Worm (Caenorhabditis elegans): ENCODE measurements around the gene srlf-29.
"Not testable (repeated sequence)": the region's sequence is repeated elsewhere in the genome, so short reads cannot be mapped to it uniquely, and the experiment has no call there.

srlf-29 gene

DNA sequence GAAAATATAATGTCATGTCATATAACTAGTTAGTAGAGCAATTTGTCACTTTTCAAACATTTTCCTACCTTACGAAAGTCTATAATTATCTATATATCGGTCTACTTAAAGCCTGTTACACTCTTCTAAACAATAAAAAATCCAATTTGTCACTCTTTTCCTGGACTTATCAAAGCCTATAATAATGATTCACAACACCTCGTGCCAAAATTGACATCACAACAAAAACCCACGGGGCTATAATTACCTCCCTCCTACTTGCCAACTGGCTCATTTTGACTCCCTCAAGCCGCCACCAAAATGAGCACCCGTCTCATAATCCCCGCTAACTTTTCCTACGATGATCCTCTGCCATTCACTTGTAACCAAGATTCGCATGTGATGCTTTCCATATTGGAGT lies 29.7 kb upstream of the srlf-29 start, which contains the start of gene srg-20:
Gene srg-20, plus strand, starts transcription at position 301 of the 400 bp plus-strand sequence.
- TF ChIP-seq mdt-29 (GFP tag; IDR thresholded peaks at IDR 0.05); zfp-3 (GFP tag; conservative IDR thresholded peaks at IDR 0.05); lir-3 (tag; optimal IDR thresholded peaks at IDR 0.05): not testable (repeated sequence)

DNA sequence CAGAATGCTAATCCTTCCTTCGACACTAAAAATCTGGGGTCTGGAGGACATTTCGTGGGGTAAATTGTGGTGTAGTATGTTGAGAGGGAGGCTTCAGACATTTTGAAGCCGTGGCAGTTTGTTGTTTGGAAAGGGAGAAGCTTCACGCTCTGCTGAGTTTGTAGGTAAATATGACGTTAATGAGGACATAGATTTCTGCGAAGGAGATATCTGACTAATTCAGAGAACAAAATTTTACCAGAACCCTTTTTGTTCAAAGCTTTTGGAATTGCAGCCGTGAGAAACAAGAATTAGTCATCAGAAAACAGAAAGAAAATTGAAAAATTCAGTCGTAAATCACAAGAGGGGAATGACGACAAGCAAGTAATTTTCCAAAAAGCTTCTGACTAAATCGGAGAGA lies 25.6 kb upstream of the srlf-29 start, which contains the start of gene srh-72:
Gene srh-72, minus strand, starts transcription at position 101 of the 400 bp plus-strand sequence.
- TF ChIP-seq mxl-2 (GFP tag; conservative IDR thresholded peaks at IDR 0.05) = no peak
- no peak for TF ChIP-seq rbr-2 (tag; optimal IDR thresholded peaks at IDR 0.05)
- no peak for TF ChIP-seq madf-9 (GFP tag; conservative IDR thresholded peaks at IDR 0.05)
- no peak for TF ChIP-seq unc-39 (tag; optimal IDR thresholded peaks at IDR 0.05)
- TF ChIP-seq ceh-44 (GFP tag; IDR thresholded peaks at IDR 0.05) = no peak
- no peak for TF ChIP-seq jun-1 (tag; optimal IDR thresholded peaks at IDR 0.05)
- TF ChIP-seq D1046.2 (GFP tag; IDR thresholded peaks at IDR 0.05) = no peak
- no peak for TF ChIP-seq T20F7.1 (GFP tag; optimal IDR thresholded peaks at IDR 0.05)
- no peak for TF ChIP-seq egl-27 (tag; optimal IDR thresholded peaks at IDR 0.05)
- no peak for TF ChIP-seq daf-12 (tag; optimal IDR thresholded peaks at IDR 0.05)

DNA sequence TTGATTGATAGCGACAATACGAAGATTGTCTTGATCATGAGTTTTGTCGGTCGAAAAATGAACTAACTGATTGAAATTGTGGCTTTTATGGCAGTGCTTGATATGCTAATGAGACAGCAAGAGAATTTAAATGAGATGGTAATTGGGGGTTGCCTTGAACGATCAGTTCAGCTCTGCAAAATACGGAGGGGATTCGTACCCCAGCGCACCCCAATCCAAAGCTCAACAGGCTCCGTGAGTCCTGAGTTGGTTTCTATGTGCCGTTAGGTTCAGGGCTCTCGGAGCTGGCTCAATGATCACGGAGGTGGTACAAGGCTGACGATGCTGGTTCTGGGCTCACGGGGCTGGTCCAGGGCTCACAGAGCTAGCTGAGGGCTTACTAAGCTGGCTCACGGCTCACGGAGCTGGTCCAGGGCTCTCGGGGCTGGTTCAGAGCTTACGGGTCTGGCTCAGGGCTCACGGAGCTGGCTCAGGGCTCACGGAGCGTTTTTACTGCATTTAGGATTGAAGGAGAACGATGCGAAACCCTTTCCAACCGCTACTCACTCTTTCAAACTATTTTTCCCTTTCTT lies 21.3 kb upstream of the srlf-29 start, which contains the start of gene ZC204.6:
Gene ZC204.6, minus strand, starts transcription at position 51 of the 572 bp plus-strand sequence.
- TF ChIP-seq egl-43 (GFP tag; IDR thresholded peaks at IDR 0.05) = 0 out of 2 replicates have a peak, but pooled peaks have one; percentile 27
- TF ChIP-seq set-16 (GFP tag; IDR thresholded peaks at IDR 0.05) = peak; percentile 93
- no peak for TF ChIP-seq unc-62 (GFP tag; optimal IDR thresholded peaks at IDR 0.05 in 1 of 2)
- no peak for TF ChIP-seq unc-62 (tag; optimal IDR thresholded peaks at IDR 0.05)
- no peak for TF ChIP-seq ceh-44 (GFP tag; IDR thresholded peaks at IDR 0.05)
- no peak for TF ChIP-seq daf-16 (GFP tag; optimal IDR thresholded peaks at IDR 0.05)
- TF ChIP-seq daf-16 (tag; optimal IDR thresholded peaks at IDR 0.05) = no peak
- no peak for TF ChIP-seq spr-1 (tag; optimal IDR thresholded peaks at IDR 0.05)
- peak; percentile 42 for TF ChIP-seq aha-1 (tag)
- no peak for TF ChIP-seq vab-7 (GFP tag; IDR thresholded peaks at IDR 0.05)
- no peak for TF ChIP-seq nhr-237 (tag; optimal IDR thresholded peaks at IDR 0.05)
- TF ChIP-seq aly-2 (tag; optimal IDR thresholded peaks at IDR 0.05) = no peak

DNA sequence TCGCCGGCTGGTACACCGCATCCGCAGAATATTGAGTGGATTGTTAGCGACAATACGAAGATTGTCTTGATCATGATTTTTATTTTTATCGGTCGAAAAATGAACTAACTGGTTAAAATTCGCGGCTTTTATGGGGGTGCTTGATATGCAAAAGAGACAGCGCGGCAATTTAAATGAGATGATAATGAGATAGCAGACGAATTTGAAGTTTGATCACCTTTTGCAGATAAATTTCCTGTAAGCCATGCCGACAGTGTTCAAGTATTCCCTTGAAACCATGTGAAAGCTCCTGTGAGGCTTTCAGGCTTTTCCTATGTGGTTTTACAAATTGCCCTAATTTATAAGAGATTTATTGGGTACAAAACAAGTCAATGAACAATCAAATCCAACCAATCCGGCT lies 19.9 kb upstream of the srlf-29 start, which contains the start of gene ZC204.17:
Gene ZC204.17, minus strand, starts transcription at position 101 of the 400 bp plus-strand sequence.
- TF ChIP-seq lin-29 (GFP tag; IDR thresholded peaks at IDR 0.05) (no peak), nhr-42 (GFP tag; IDR thresholded peaks at IDR 0.05) (no peak), fos-1 (tag; optimal IDR thresholded peaks at IDR 0.05) (no peak), Y5F2A.4 (GFP tag; optimal IDR thresholded peaks at IDR 0.05) (no peak), egl-27 (tag; optimal IDR thresholded peaks at IDR 0.05) (no peak), mxl-2 (GFP tag; conservative IDR thresholded peaks at IDR 0.05) (no peak), unc-39 (tag; optimal IDR thresholded peaks at IDR 0.05) (no peak), rbr-2 (tag; optimal IDR thresholded peaks at IDR 0.05) (no peak), lir-3 (tag; optimal IDR thresholded peaks at IDR 0.05) (no peak), snpc-1.2 (GFP tag; IDR thresholded peaks at IDR 0.05) (no peak), ama-1 (optimal IDR thresholded peaks at IDR 0.05) (no peak), dmd-6 (GFP tag; IDR thresholded peaks at IDR 0.05) (no peak), ztf-11 (tag; optimal IDR thresholded peaks at IDR 0.05) (no peak), skn-1 (tag; optimal IDR thresholded peaks at IDR 0.05) (no peak), madf-5 (GFP tag; IDR thresholded peaks at IDR 0.05) (no peak), daf-12 (tag; optimal IDR thresholded peaks at IDR 0.05) (no peak), F37D6.2 (tag; optimal IDR thresholded peaks at IDR 0.05) (no peak), nhr-11 (tag; optimal IDR thresholded peaks at IDR 0.05) (no peak), ceh-20 (GFP tag; IDR thresholded peaks at IDR 0.05) (no peak), zag-1 (tag; optimal IDR thresholded peaks at IDR 0.05) (no peak)
